Worm (Caenorhabditis elegans): ENCODE measurements around the gene C09B8.3.

ce11 chrX:5987910-5988309 lies 22.6 kb downstream of the C09B8.3 start:
- TF ChIP-seq ama-1 (optimal IDR thresholded peaks at IDR 0.05) (no peak), pes-1 (GFP tag; IDR thresholded peaks at IDR 0.05) (no peak), B0310.2 (tag; optimal IDR thresholded peaks at IDR 0.05) (no peak)
